Fruit fly (Drosophila melanogaster): Measurements from ENCODE around the gene CAH8.

The CAH8 gene

DNA sequence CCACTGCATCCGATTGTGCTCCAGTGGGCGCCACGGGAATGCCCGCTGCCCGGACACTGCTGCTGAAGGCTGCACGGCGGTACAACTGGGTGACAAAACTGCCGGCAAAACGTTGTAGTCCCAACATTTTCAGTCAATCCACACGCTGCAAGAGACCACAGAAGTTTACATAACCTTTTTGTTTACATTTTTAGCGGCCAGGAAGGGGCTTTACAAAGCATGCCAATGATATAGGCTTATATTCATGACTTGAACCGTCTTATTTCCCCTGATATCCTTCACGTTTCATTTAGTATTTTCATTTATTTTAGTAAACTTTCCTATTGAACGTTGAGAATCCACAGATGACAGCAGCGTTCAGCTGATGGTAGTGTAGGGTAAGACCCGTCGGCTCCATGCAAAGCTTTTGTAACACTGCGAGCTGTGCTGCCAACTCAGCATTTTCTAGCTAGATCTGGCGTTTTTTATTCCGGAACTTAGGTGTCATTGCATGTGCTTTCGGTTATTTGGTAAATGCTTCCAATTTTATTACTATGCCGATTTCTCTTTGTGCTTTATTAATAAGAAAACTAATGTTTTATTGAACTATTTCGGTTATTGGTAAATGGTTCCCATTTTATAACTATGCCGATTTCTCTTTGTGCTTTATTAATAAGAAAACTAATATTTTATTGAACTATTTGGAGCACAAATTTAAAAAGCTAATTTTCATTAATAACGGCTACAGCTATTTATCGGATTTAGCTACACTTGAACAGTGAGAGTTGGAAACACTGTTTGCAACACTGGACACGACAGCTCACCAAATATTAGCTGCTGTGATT is 21.2 kb upstream of the CAH8 start, which contains the start of the genes CG13850 and lqfR (continued):
- TF ChIP-seq Hr51 (GFP tag; optimal IDR thresholded peaks at IDR 0.05) = peak in 1 of 2 experiments; percentile 80
- TF ChIP-seq CG9797 (GFP tag; optimal IDR thresholded peaks at IDR 0.05) = peak; percentile 22
- TF ChIP-seq Opbp (GFP tag; IDR thresholded peaks at IDR 0.05; ENCODE audit: partially characterized antibody) = no peak
- TF ChIP-seq CG12769 (tag; optimal IDR thresholded peaks at IDR 0.05) = no peak
- TF ChIP-seq Poxn (GFP tag; IDR thresholded peaks at IDR 0.05) = no peak
- peak; percentile 43 for TF ChIP-seq CG2712 (tag; optimal IDR thresholded peaks at IDR 0.05)
- peak; percentile 69 for TF ChIP-seq CG13424 (tag; optimal IDR thresholded peaks at IDR 0.05)
- TF ChIP-seq CG15479 (GFP tag; optimal IDR thresholded peaks at IDR 0.05) = no peak
- peak; percentile 58 for TF ChIP-seq CG15011 (GFP tag; optimal IDR thresholded peaks at IDR 0.05)
- no peak for TF ChIP-seq otp (GFP tag; IDR thresholded peaks at IDR 0.05)
- TF ChIP-seq NfI (GFP tag; optimal IDR thresholded peaks at IDR 0.05) = peak; percentile 75
- peak; percentile 31 for TF ChIP-seq ERR (GFP tag; optimal IDR thresholded peaks at IDR 0.05)
- peak; percentile 64 for TF ChIP-seq lmd (GFP tag; IDR thresholded peaks at IDR 0.05)
- TF ChIP-seq CG14710 (tag; optimal IDR thresholded peaks at IDR 0.05) = peak; percentile 84
- TF ChIP-seq CG1832 (GFP tag; optimal IDR thresholded peaks at IDR 0.05) = no peak
- TF ChIP-seq sc (optimal IDR thresholded peaks at IDR 0.05) = no peak
- peak; percentile 52 for TF ChIP-seq sc (GFP tag; optimal IDR thresholded peaks at IDR 0.05)
- peak; percentile 48 for TF ChIP-seq CG11398 (GFP tag; optimal IDR thresholded peaks at IDR 0.05)
- peak; percentile 84 for TF ChIP-seq Hr3 (GFP tag; optimal IDR thresholded peaks at IDR 0.05)
- TF ChIP-seq CG17829 (tag; optimal IDR thresholded peaks at IDR 0.05) = peak; percentile 54
- no peak for TF ChIP-seq Blimp-1 (GFP tag; optimal IDR thresholded peaks at IDR 0.05)
- TF ChIP-seq Sin3A (optimal IDR thresholded peaks at IDR 0.05) = peak; percentile 80
- 0 out of 3 replicates have a peak, but pooled peaks have one; percentile 39 for TF ChIP-seq ase (GFP tag; IDR thresholded peaks at IDR 0.05)
- peak; percentile 56 for TF ChIP-seq crc (GFP tag; optimal IDR thresholded peaks at IDR 0.05)
- peak; percentile 71 for TF ChIP-seq Meics (GFP tag; optimal IDR thresholded peaks at IDR 0.05)
- TF ChIP-seq C15 (GFP tag; IDR thresholded peaks at IDR 0.05) = no peak
- no peak for TF ChIP-seq seq (GFP tag; IDR thresholded peaks at IDR 0.05)
- TF ChIP-seq ind (GFP tag; optimal IDR thresholded peaks at IDR 0.05) = peak; percentile 78
- TF ChIP-seq aop (GFP tag; IDR thresholded peaks at IDR 0.05) = no peak
- TF ChIP-seq CG11723 (GFP tag; optimal IDR thresholded peaks at IDR 0.05) = peak; percentile 58
- 0 out of 2 replicates have a peak, but pooled peaks have one; percentile 4 for TF ChIP-seq CG10321 (GFP tag; IDR thresholded peaks at IDR 0.05)
- TF ChIP-seq zfh2 (GFP tag; optimal IDR thresholded peaks at IDR 0.05) = peak; percentile 92
- TF ChIP-seq CG13287 (GFP tag; IDR thresholded peaks at IDR 0.05; ENCODE audit: partially characterized antibody) = no peak
- peak; percentile 60 for TF ChIP-seq Bdp1 (GFP tag; optimal IDR thresholded peaks at IDR 0.05)
- peak; percentile 68 for TF ChIP-seq trh (GFP tag; optimal IDR thresholded peaks at IDR 0.05)
- TF ChIP-seq CG9437 (GFP tag; optimal IDR thresholded peaks at IDR 0.05) = peak; percentile 72
- TF ChIP-seq CG7987 (GFP tag; optimal IDR thresholded peaks at IDR 0.05) = peak; percentile 6
- TF ChIP-seq Fer1 (GFP tag; optimal IDR thresholded peaks at IDR 0.05) = no peak
- TF ChIP-seq bbx (GFP tag; IDR thresholded peaks at IDR 0.05; ENCODE audit: partially characterized antibody) = 0 out of 2 replicates have a peak, but pooled peaks have one; percentile 6
- TF ChIP-seq shn (GFP tag; optimal IDR thresholded peaks at IDR 0.05) = peak; percentile 83
- peak; percentile 80 for TF ChIP-seq dm (GFP tag; optimal IDR thresholded peaks at IDR 0.05)
- TF ChIP-seq Ets97D (GFP tag; optimal IDR thresholded peaks at IDR 0.05) = peak; percentile 70
- TF ChIP-seq trem (tag; optimal IDR thresholded peaks at IDR 0.05) = peak; percentile 84
- TF ChIP-seq CG33213 (GFP tag; optimal IDR thresholded peaks at IDR 0.05) = peak; percentile 47
- TF ChIP-seq CG31441 (GFP tag; IDR thresholded peaks at IDR 0.05) = peak; percentile 52; the same call in 1 of the 2 replicates
- TF ChIP-seq Bteb2 (GFP tag; optimal IDR thresholded peaks at IDR 0.05) = peak; percentile 84
- TF ChIP-seq Ssrp (tag; optimal IDR thresholded peaks at IDR 0.05) = peak; percentile 60
- TF ChIP-seq CG17359 (tag; optimal IDR thresholded peaks at IDR 0.05) = peak; percentile 54
- no peak for TF ChIP-seq Neu2 (GFP tag; optimal IDR thresholded peaks at IDR 0.05; ENCODE audit: borderline replicate concordance)

All from whole organism, embryonic.